Fruit fly (Drosophila melanogaster): ENCODE data around the gene CG4907.

DNA sequence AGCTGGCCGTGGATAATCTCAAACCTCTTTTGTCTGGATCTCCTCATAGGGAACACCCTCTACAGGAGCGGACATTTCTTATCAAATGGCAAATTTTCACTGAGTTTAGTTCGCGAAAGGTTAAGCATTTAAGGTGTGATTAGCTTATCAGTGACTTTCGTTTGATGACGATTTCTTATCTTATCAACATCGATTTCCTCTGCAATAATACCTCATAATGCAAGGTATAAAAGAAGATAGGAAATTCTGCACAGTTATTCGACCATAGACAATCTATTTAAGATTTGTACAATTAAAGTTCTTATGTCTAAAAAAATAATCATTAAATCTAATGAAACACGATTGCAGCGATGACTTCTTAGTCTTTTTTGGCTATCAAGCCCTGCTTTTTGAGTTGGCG is 23.2 kb upstream of the CG4907 start, which contains the start of gene Takl2:
- no peak for TF ChIP-seq fd96Ca (GFP tag; IDR thresholded peaks at IDR 0.05)
- no peak for TF ChIP-seq CG8301 (tag; optimal IDR thresholded peaks at IDR 0.05)
- TF ChIP-seq CG17806 (tag; optimal IDR thresholded peaks at IDR 0.05), result no peak
- TF ChIP-seq Snoo (tag; optimal IDR thresholded peaks at IDR 0.05), result no peak
- TF ChIP-seq EcR (GFP tag; optimal IDR thresholded peaks at IDR 0.05), result no peak
- TF ChIP-seq gl (tag; optimal IDR thresholded peaks at IDR 0.05), result no peak
- no peak for TF ChIP-seq CG14655 (GFP tag; optimal IDR thresholded peaks at IDR 0.05)
- TF ChIP-seq rn (GFP tag; IDR thresholded peaks at IDR 0.05), result no peak
- TF ChIP-seq CG32121 (GFP tag; IDR thresholded peaks at IDR 0.05), result no peak
- no peak for TF ChIP-seq CG34367 (tag; optimal IDR thresholded peaks at IDR 0.05)
- TF ChIP-seq CG12605 (GFP tag; IDR thresholded peaks at IDR 0.05), result no peak
- TF ChIP-seq D1 (tag; optimal IDR thresholded peaks at IDR 0.05), result no peak
- no peak for TF ChIP-seq CG4496 (GFP tag; IDR thresholded peaks at IDR 0.05)
